Fruit fly (Drosophila melanogaster) whole organism, embryonic: ENCODE results near the gene CG7627.
A peak's percentile ranks its signal among the peaks of the same experiment; 100 is the strongest.

ENCODE experiments used
- Atf-2 ChIP-seq: fragments of 200-800 bp; sonication (Bioruptor generic); optimal IDR thresholded peaks from 2 replicates; lab custom pipeline; 2016; ENCODE audit warnings: missing biosample characterization, missing genetic modification characterization
- Awh ChIP-seq: fragments of 200-800 bp; sonication (Bioruptor generic); IDR thresholded peaks from 2 replicates; pipeline ENCODE4, ENCODE4 v1.3.6; 2022; ENCODE audit warnings: missing biosample characterization, missing genetic modification characterization
- Blimp-1 ChIP-seq: fragments of 200-800 bp; sonication (Bioruptor generic); optimal IDR thresholded peaks from 3 replicates; lab custom pipeline; 2018; ENCODE audit warnings: missing biosample characterization, missing genetic modification characterization, mild to moderate bottlenecking, moderate library complexity, missing genetic modification reagents
- CG10147 ChIP-seq: fragments of 200-800 bp; sonication (Bioruptor generic); optimal IDR thresholded peaks from 2 replicates; lab custom pipeline; 2019; ENCODE audit warnings: missing biosample characterization, mild to moderate bottlenecking, missing genetic modification characterization, moderate library complexity
- CG10267 ChIP-seq: fragments of 200-800 bp; sonication (Bioruptor generic); optimal IDR thresholded peaks from 2 replicates; lab custom pipeline; 2018; ENCODE audit warnings: missing biosample characterization, mild to moderate bottlenecking, missing genetic modification characterization, moderate library complexity
- CG10366 ChIP-seq: fragments of 200-800 bp; sonication (Bioruptor generic); IDR thresholded peaks from 2 replicates; pipeline ENCODE4 v1.3.6; 2022; ENCODE audit warnings: missing biosample characterization, missing genetic modification characterization
- CG11456 ChIP-seq: fragments of 200-800 bp; sonication (Bioruptor generic); IDR thresholded peaks from 3 replicates; pipeline ENCODE4 v1.3.6; 2022; ENCODE audit warnings: missing biosample characterization, missing genetic modification characterization
- CG11696 ChIP-seq: fragments of 200-800 bp; sonication (Bioruptor generic); IDR thresholded peaks from 2 replicates; pipeline ENCODE4 v1.3.6; 2022; ENCODE audit warnings: missing biosample characterization, missing genetic modification characterization
- CG14014 ChIP-seq: fragments of 200-800 bp; sonication (Bioruptor generic); IDR thresholded peaks from 2 replicates; pipeline ENCODE4 v1.3.6; 2022; ENCODE audit warnings: missing biosample characterization, missing genetic modification characterization
- CG14441 ChIP-seq: fragments of 200-800 bp; sonication (Bioruptor generic); IDR thresholded peaks from 2 replicates; pipeline ENCODE4 v1.3.6; 2022; ENCODE audit warnings: missing biosample characterization, missing genetic modification characterization
- CG1603 ChIP-seq: fragments of 200-800 bp; sonication (Bioruptor generic); optimal IDR thresholded peaks from 2 replicates; lab custom pipeline; 2019; ENCODE audit warnings: missing biosample characterization, mild to moderate bottlenecking, missing genetic modification characterization, moderate library complexity
- CG17829 ChIP-seq: fragments of 200-800 bp; optimal IDR thresholded peaks from 2 replicates; lab custom pipeline; 2019; ENCODE audit warnings: missing biosample characterization, mild to moderate bottlenecking, missing genetic modification characterization, moderate library complexity
- CG30020 ChIP-seq: fragments of 200-800 bp; optimal IDR thresholded peaks from 2 replicates; lab custom pipeline; 2019; ENCODE audit warnings: missing biosample characterization, mild to moderate bottlenecking, missing genetic modification characterization, moderate library complexity
- CG3163 ChIP-seq: fragments of 200-800 bp; sonication (Bioruptor generic); optimal IDR thresholded peaks from 3 replicates; lab custom pipeline; 2016; ENCODE audit warnings: missing biosample characterization, missing genetic modification characterization
- CG3407 ChIP-seq: fragments of 200-800 bp; sonication (Bioruptor generic); optimal IDR thresholded peaks from 2 replicates; lab custom pipeline; 2018; ENCODE audit warnings: missing biosample characterization, mild to moderate bottlenecking, missing genetic modification characterization
- CG4707 ChIP-seq: fragments of 200-800 bp; sonication (Bioruptor generic); optimal IDR thresholded peaks from 2 replicates; lab custom pipeline; 2018; ENCODE audit warnings: missing biosample characterization, mild to moderate bottlenecking, missing genetic modification characterization, moderate library complexity
- CG5245 ChIP-seq: fragments of 200-800 bp; sonication (Bioruptor generic); optimal IDR thresholded peaks from 3 replicates; lab custom pipeline; 2016; ENCODE audit warnings: missing biosample characterization, missing genetic modification characterization
- CG7745 ChIP-seq: fragments of 200-800 bp; sonication (Bioruptor generic); optimal IDR thresholded peaks from 2 replicates; lab custom pipeline; 2018; ENCODE audit warnings: missing biosample characterization, mild to moderate bottlenecking, missing genetic modification characterization, moderate library complexity
- CG8359 ChIP-seq: fragments of 200-800 bp; sonication (Bioruptor generic); optimal IDR thresholded peaks from 2 replicates; lab custom pipeline; 2017; ENCODE audit warnings: missing biosample characterization, mild to moderate bottlenecking, missing genetic modification characterization, borderline replicate concordance
- CG8765 ChIP-seq: fragments of 200-800 bp; sonication (Bioruptor generic); IDR thresholded peaks from 2 replicates; pipeline ENCODE4 v1.3.6; 2022; ENCODE audit warnings: missing biosample characterization, missing genetic modification characterization
- CG9727 ChIP-seq: fragments of 200-800 bp; sonication (Bioruptor generic); optimal IDR thresholded peaks from 3 replicates; lab custom pipeline; 2017; ENCODE audit warnings: missing biosample characterization, mild to moderate bottlenecking, missing genetic modification characterization
- Dip2 ChIP-seq: fragments of 200-800 bp; sonication (Bioruptor generic); IDR thresholded peaks from 2 replicates; pipeline ENCODE4 v1.3.6; 2022; ENCODE audit warnings: missing biosample characterization, missing genetic modification characterization
- Ets97D ChIP-seq: fragments of 200-800 bp; sonication (Bioruptor generic); optimal IDR thresholded peaks from 3 replicates; lab custom pipeline; 2016; ENCODE audit warnings: missing biosample characterization, missing genetic modification characterization
- Gug ChIP-seq: fragments of 200-800 bp; sonication (Bioruptor generic); IDR thresholded peaks from 4 replicates; pipeline ENCODE4 v1.3.6; 2022; ENCODE audit warnings: missing biosample characterization, missing genetic modification characterization
- HLH4C ChIP-seq: fragments of 200-800 bp; sonication (Bioruptor generic); IDR thresholded peaks from 3 replicates; pipeline ENCODE4 v1.3.6; 2022; ENCODE audit warnings: missing biosample characterization, missing genetic modification characterization; ENCODE audit not compliant: partially characterized antibody
- HLHmδ ChIP-seq: fragments of 200-800 bp; sonication (Bioruptor generic); optimal IDR thresholded peaks from 2 replicates; lab custom pipeline; 2018; ENCODE audit warnings: missing biosample characterization, mild to moderate bottlenecking, missing genetic modification characterization, moderate library complexity
- Hr51 ChIP-seq, 2 experiments: fragments of 200-800 bp; sonication (Bioruptor generic); optimal IDR thresholded peaks; 2 replicates in 1 of 2; 3 replicates in 1 of 2; lab custom pipeline; 2016 to 2018; ENCODE audit warnings: missing biosample characterization in 2 of 2, missing genetic modification characterization in 2 of 2, mild to moderate bottlenecking in 1 of 2, moderate library complexity in 1 of 2
- Max ChIP-seq: fragments of 200-800 bp; sonication (Bioruptor generic); optimal IDR thresholded peaks from 2 replicates; lab custom pipeline; 2016; ENCODE audit warnings: missing biosample characterization, mild to moderate bottlenecking, missing genetic modification characterization
- NC2α ChIP-seq: fragments of 200-800 bp; sonication (Bioruptor generic); optimal IDR thresholded peaks from 2 replicates; lab custom pipeline; 2016; ENCODE audit warnings: missing biosample characterization, missing genetic modification characterization
- Optix ChIP-seq: fragments of 200-800 bp; sonication (Bioruptor generic); IDR thresholded peaks from 3 replicates; pipeline ENCODE4 v1.3.6; 2022; ENCODE audit warnings: missing biosample characterization, missing genetic modification characterization
- Rfx ChIP-seq: fragments of 200-800 bp; sonication (Bioruptor generic); IDR thresholded peaks from 2 replicates; pipeline ENCODE4 v1.3.6; 2022; ENCODE audit warnings: missing biosample characterization, missing genetic modification characterization
- Xbp1 ChIP-seq: fragments of 200-800 bp; sonication (Bioruptor generic); optimal IDR thresholded peaks from 3 replicates; lab custom pipeline; 2016; ENCODE audit warnings: missing biosample characterization, mild to moderate bottlenecking, missing genetic modification characterization
- ci ChIP-seq: fragments of 200-800 bp; sonication (Bioruptor generic); IDR thresholded peaks from 3 replicates; pipeline ENCODE4 v1.3.6; 2022; ENCODE audit warnings: missing biosample characterization, missing genetic modification characterization
- en ChIP-seq: fragments of 200-800 bp; sonication (Bioruptor generic); optimal IDR thresholded peaks from 2 replicates; lab custom pipeline; 2016; ENCODE audit warnings: missing biosample characterization, missing genetic modification characterization
- ewg ChIP-seq: fragments of 200-800 bp; sonication (Bioruptor generic); optimal IDR thresholded peaks from 3 replicates; lab custom pipeline; 2017; ENCODE audit warnings: mild to moderate bottlenecking, missing biosample characterization, missing genetic modification reagents, missing genetic modification characterization
- gcm2 ChIP-seq: fragments of 200-800 bp; sonication (Bioruptor generic); optimal IDR thresholded peaks from 2 replicates; lab custom pipeline; 2016; ENCODE audit warnings: missing biosample characterization, missing genetic modification characterization
- gro ChIP-seq: fragments of 200-800 bp; sonication (Bioruptor generic); optimal IDR thresholded peaks from 2 replicates; lab custom pipeline; 2016; ENCODE audit warnings: missing biosample characterization, missing genetic modification characterization
- jing ChIP-seq: fragments of 200-800 bp; sonication (Bioruptor generic); optimal IDR thresholded peaks from 2 replicates; lab custom pipeline; 2018; ENCODE audit warnings: missing biosample characterization, mild to moderate bottlenecking, missing genetic modification characterization
- jumu ChIP-seq: fragments of 200-800 bp; sonication (Bioruptor generic); optimal IDR thresholded peaks from 3 replicates; lab custom pipeline; 2016; ENCODE audit warnings: missing biosample characterization, missing genetic modification characterization
- lbe ChIP-seq: fragments of 200-800 bp; sonication (Bioruptor generic); optimal IDR thresholded peaks from 2 replicates; lab custom pipeline; 2016; ENCODE audit warnings: missing biosample characterization, mild to moderate bottlenecking, missing genetic modification characterization
- lilli ChIP-seq: fragments of 200-800 bp; sonication (Bioruptor generic); optimal IDR thresholded peaks from 3 replicates; lab custom pipeline; 2016; ENCODE audit warnings: missing biosample characterization, missing genetic modification characterization
- lmd ChIP-seq: fragments of 200-800 bp; sonication (Bioruptor generic); IDR thresholded peaks from 2 replicates; pipeline ENCODE4 v1.3.6; 2022; ENCODE audit warnings: missing biosample characterization, missing genetic modification characterization
- luna ChIP-seq: fragments of 200-800 bp; sonication (Bioruptor generic); optimal IDR thresholded peaks from 2 replicates; lab custom pipeline; 2016; ENCODE audit warnings: missing biosample characterization, missing genetic modification characterization
- maf-S ChIP-seq: fragments of 200-800 bp; sonication (Bioruptor generic); optimal IDR thresholded peaks from 2 replicates; lab custom pipeline; 2016; ENCODE audit warnings: missing biosample characterization, missing genetic modification characterization
- mirr ChIP-seq: fragments of 200-800 bp; sonication (Bioruptor generic); optimal IDR thresholded peaks from 3 replicates; lab custom pipeline; 2018; ENCODE audit warnings: missing biosample characterization, mild to moderate bottlenecking, missing genetic modification characterization
- nmo ChIP-seq: fragments of 200-800 bp; sonication (Bioruptor generic); optimal IDR thresholded peaks from 2 replicates; lab custom pipeline; 2018; ENCODE audit warnings: missing biosample characterization, mild to moderate bottlenecking, missing genetic modification characterization, moderate library complexity
- sqz ChIP-seq: fragments of 200-800 bp; sonication (Bioruptor generic); optimal IDR thresholded peaks from 3 replicates; lab custom pipeline; 2018; ENCODE audit warnings: missing biosample characterization, mild to moderate bottlenecking, missing genetic modification characterization
- stwl ChIP-seq: fragments of 200-800 bp; sonication (Bioruptor generic); optimal IDR thresholded peaks from 3 replicates; lab custom pipeline; 2018; ENCODE audit warnings: missing biosample characterization, mild to moderate bottlenecking, missing genetic modification characterization, moderate library complexity
- vfl ChIP-seq: fragments of 200-800 bp; sonication (Bioruptor generic); optimal IDR thresholded peaks from 2 replicates; lab custom pipeline; 2016; ENCODE audit warnings: missing biosample characterization, missing genetic modification characterization

Gene CG7627

dm6 chr2L:8319858-8320525 is 42.3 kb downstream of the CG7627 start, which contains the start of the genes mtsh and strat (continued):
- TF ChIP-seq mirr (peak; percentile 87), gcm2 (GFP tag; lab: Kevin White, UChicago) (no peak), CG7745 (tag; lab: Kevin White, UChicago) (no peak), ewg (GFP tag; lab: Kevin White, UChicago) (peak; percentile 7), Atf-2 (peak; percentile 52), Optix (GFP tag; lab: Robert Waterston, UW) (no peak), CG8765 (no peak), CG11456 (GFP tag; lab: Robert Waterston, UW) (peak; percentile 59; the same call in 2 of the 3 replicates), Hr51 (GFP tag; optimal IDR thresholded peaks at IDR 0.05; lab: Kevin White, UChicago) (peak in 1 of 2 experiments; percentile 56), Blimp-1 (GFP tag; lab: Kevin White, UChicago) (peak; percentile 30), gro (GFP tag; lab: Kevin White, UChicago) (peak; percentile 83), vfl (GFP tag; lab: Kevin White, UChicago) (peak; percentile 38), CG3163 (peak; percentile 11), sqz (GFP tag; lab: Kevin White, UChicago) (peak; percentile 55), CG30020 (peak; percentile 18), ci (GFP tag; lab: Robert Waterston, UW) (peak; percentile 89), CG14441 (GFP tag; lab: Robert Waterston, UW) (peak; percentile 59), CG8359 (GFP tag; lab: Kevin White, UChicago) (peak; percentile 22), lbe (GFP tag; lab: Kevin White, UChicago) (peak; percentile 30), maf-S (peak; percentile 57), lilli (GFP tag; lab: Kevin White, UChicago) (peak; percentile 58), NC2α (GFP tag; lab: Kevin White, UChicago) (no peak), stwl (peak; percentile 96), HLH4C (GFP tag; lab: Robert Waterston, UW) (peak; percentile 74), Rfx (GFP tag; lab: Robert Waterston, UW) (peak; percentile 76), CG9727 (GFP tag; lab: Kevin White, UChicago) (peak; percentile 82), jing (GFP tag; lab: Kevin White, UChicago) (peak; percentile 20), CG3407 (peak; percentile 14), CG1603 (tag; lab: Kevin White, UChicago) (peak; percentile 74), CG10267 (tag; lab: Kevin White, UChicago) (peak; percentile 95), CG17829 (tag; lab: Kevin White, UChicago) (peak; percentile 60), Dip2 (GFP tag; lab: Robert Waterston, UW) (no peak), jumu (GFP tag; lab: Kevin White, UChicago) (no peak), Ets97D (GFP tag; lab: Kevin White, UChicago) (peak; percentile 98), luna (no peak), CG11696 (GFP tag; lab: Robert Waterston, UW) (0 out of 2 replicates have a peak, but pooled peaks have one; percentile 37), Gug (GFP tag; lab: Robert Waterston, UW) (no peak), nmo (GFP tag; lab: Kevin White, UChicago) (peak; percentile 62), CG10366 (GFP tag; lab: Robert Waterston, UW) (peak; percentile 18; the same call in 1 of the 2 replicates), Awh (GFP tag; lab: Robert Waterston, UW) (peak; percentile 44; the same call in 1 of the 2 replicates), lmd (GFP tag; lab: Robert Waterston, UW) (no peak), CG4707 (GFP tag; lab: Kevin White, UChicago) (peak; percentile 49), HLHmδ (GFP tag; lab: Kevin White, UChicago) (peak; percentile 48), Xbp1 (GFP tag; lab: Kevin White, UChicago) (peak; percentile 66), CG10147 (GFP tag; lab: Kevin White, UChicago) (no peak), CG5245 (peak; percentile 22), Max (GFP tag; lab: Kevin White, UChicago) (peak; percentile 35), CG14014 (GFP tag; lab: Robert Waterston, UW) (peak; percentile 9; the same call in 1 of the 2 replicates), en (GFP tag; lab: Kevin White, UChicago) (no peak)
